Fruit fly (Drosophila melanogaster) whole organism, embryonic: ENCODE measurements around the gene Fer2LCH.

ENCODE experiments used
- Ada2b ChIP-seq: fragments of 200-800 bp; sonication (Bioruptor generic); IDR thresholded peaks from 2 replicates; pipeline ENCODE4 v1.3.6; 2022; ENCODE audit warnings: missing biosample characterization, missing genetic modification characterization
- B-H1 ChIP-seq: fragments of 200-800 bp; sonication (Bioruptor generic); IDR thresholded peaks from 3 replicates; pipeline ENCODE4 v1.3.6; 2022; ENCODE audit warnings: missing biosample characterization, missing genetic modification characterization
- Bgb ChIP-seq: fragments of 200-800 bp; sonication (Bioruptor generic); IDR thresholded peaks from 2 replicates; pipeline ENCODE4 v1.3.6; 2022; ENCODE audit warnings: missing biosample characterization, missing genetic modification characterization; ENCODE audit not compliant: partially characterized antibody
- C15 ChIP-seq: fragments of 200-800 bp; sonication (Bioruptor generic); IDR thresholded peaks from 3 replicates; pipeline ENCODE4 v1.3.6; 2022; ENCODE audit warnings: missing biosample characterization, missing genetic modification characterization
- CG10431 ChIP-seq: fragments of 200-800 bp; sonication (Bioruptor generic); optimal IDR thresholded peaks from 3 replicates; lab custom pipeline; 2018; ENCODE audit warnings: missing biosample characterization, mild to moderate bottlenecking, missing genetic modification characterization
- CG10959 ChIP-seq: fragments of 200-800 bp; sonication (Bioruptor generic); IDR thresholded peaks from 2 replicates; pipeline ENCODE4 v1.3.6; 2022; ENCODE audit warnings: missing biosample characterization, missing genetic modification characterization
- CG11560 ChIP-seq: fragments of 200-800 bp; sonication (Bioruptor generic); IDR thresholded peaks from 3 replicates; pipeline ENCODE4 v1.3.6; 2022; ENCODE audit warnings: missing biosample characterization, missing genetic modification characterization
- CG12104 ChIP-seq: fragments of 200-800 bp; sonication (Bioruptor generic); optimal IDR thresholded peaks from 3 replicates; lab custom pipeline; 2016; ENCODE audit warnings: missing biosample characterization, missing genetic modification characterization
- CG12155 ChIP-seq: fragments of 200-800 bp; sonication (Bioruptor generic); optimal IDR thresholded peaks from 3 replicates; lab custom pipeline; 2016; ENCODE audit warnings: missing biosample characterization, missing genetic modification characterization
- CG13424 ChIP-seq: fragments of 200-800 bp; sonication (Bioruptor generic); optimal IDR thresholded peaks from 2 replicates; lab custom pipeline; 2019; ENCODE audit warnings: missing biosample characterization, mild to moderate bottlenecking, missing genetic modification characterization, moderate library complexity
- CG17829 ChIP-seq: fragments of 200-800 bp; optimal IDR thresholded peaks from 2 replicates; lab custom pipeline; 2019; ENCODE audit warnings: missing biosample characterization, mild to moderate bottlenecking, missing genetic modification characterization, moderate library complexity
- CG30431 ChIP-seq: fragments of 200-800 bp; sonication (Bioruptor generic); optimal IDR thresholded peaks from 2 replicates; lab custom pipeline; 2017; ENCODE audit warnings: missing biosample characterization, missing genetic modification characterization
- CG33557 ChIP-seq: fragments of 200-800 bp; sonication (Bioruptor generic); optimal IDR thresholded peaks from 2 replicates; lab custom pipeline; 2019; ENCODE audit warnings: missing biosample characterization, mild to moderate bottlenecking, missing genetic modification characterization, moderate library complexity
- CG3995 ChIP-seq: fragments of 200-800 bp; sonication (Bioruptor generic); optimal IDR thresholded peaks from 3 replicates; lab custom pipeline; 2016; ENCODE audit warnings: missing biosample characterization, missing genetic modification characterization
- CG4360 ChIP-seq: fragments of 200-800 bp; sonication (Bioruptor generic); IDR thresholded peaks from 2 replicates; pipeline ENCODE4 v1.3.6; 2022; ENCODE audit warnings: missing biosample characterization, missing genetic modification characterization
- CG4820 ChIP-seq: fragments of 200-800 bp; sonication (Bioruptor generic); optimal IDR thresholded peaks from 3 replicates; lab custom pipeline; 2016; ENCODE audit warnings: missing biosample characterization, missing genetic modification characterization
- CG7357 ChIP-seq: fragments of 200-800 bp; sonication (Bioruptor generic); IDR thresholded peaks from 3 replicates; pipeline ENCODE4 v1.3.6; 2022; ENCODE audit warnings: missing biosample characterization, missing genetic modification characterization
- CG7372 ChIP-seq: fragments of 200-800 bp; sonication (Bioruptor generic); IDR thresholded peaks from 2 replicates; pipeline ENCODE4 v1.3.6; 2022; ENCODE audit warnings: missing biosample characterization, missing genetic modification characterization
- CG8388 ChIP-seq: fragments of 200-800 bp; sonication (Bioruptor generic); optimal IDR thresholded peaks from 2 replicates; lab custom pipeline; 2019; ENCODE audit warnings: missing biosample characterization, mild to moderate bottlenecking, missing genetic modification characterization, moderate library complexity
- Dad ChIP-seq: fragments of 200-800 bp; sonication (Bioruptor generic); optimal IDR thresholded peaks from 3 replicates; lab custom pipeline; 2016; ENCODE audit warnings: missing biosample characterization, missing genetic modification characterization
- Fer1 ChIP-seq: fragments of 200-800 bp; sonication (Bioruptor generic); optimal IDR thresholded peaks from 2 replicates; lab custom pipeline; 2017; ENCODE audit warnings: missing biosample characterization, mild to moderate bottlenecking, missing genetic modification characterization
- Fer3 ChIP-seq: fragments of 200-800 bp; sonication (Bioruptor generic); optimal IDR thresholded peaks from 2 replicates; lab custom pipeline; 2018; ENCODE audit warnings: missing biosample characterization, mild to moderate bottlenecking, missing genetic modification characterization, moderate library complexity
- H15 ChIP-seq: fragments of 200-800 bp; sonication (Bioruptor generic); IDR thresholded peaks from 3 replicates; pipeline ENCODE4 v1.3.6; 2022; ENCODE audit warnings: missing biosample characterization, missing genetic modification characterization
- Hr39 ChIP-seq: fragments of >200 bp; optimal IDR thresholded peaks from 2 replicates; lab custom pipeline; 2017
- Lpt ChIP-seq: fragments of >200 bp; optimal IDR thresholded peaks from 2 replicates; lab custom pipeline; 2018; ENCODE audit warnings: missing biosample characterization, missing genetic modification characterization
- Mes4 ChIP-seq: fragments of 200-800 bp; sonication (Bioruptor generic); optimal IDR thresholded peaks from 2 replicates; lab custom pipeline; 2016; ENCODE audit warnings: missing biosample characterization, missing genetic modification characterization
- Ravus ChIP-seq: fragments of 200-800 bp; sonication (Bioruptor generic); IDR thresholded peaks from 2 replicates; pipeline ENCODE4 v1.3.6; 2022; ENCODE audit warnings: missing biosample characterization, missing genetic modification characterization
- Side ChIP-seq: fragments of 200-800 bp; sonication (Bioruptor generic); optimal IDR thresholded peaks from 2 replicates; lab custom pipeline; 2016; ENCODE audit warnings: missing biosample characterization, missing genetic modification characterization
- YL-1 ChIP-seq: fragments of 200-800 bp; sonication (Bioruptor generic); optimal IDR thresholded peaks from 3 replicates; lab custom pipeline; 2017; ENCODE audit warnings: missing biosample characterization, mild to moderate bottlenecking, missing genetic modification characterization
- bbx ChIP-seq: fragments of 200-800 bp; sonication (Bioruptor generic); IDR thresholded peaks from 2 replicates; pipeline ENCODE4 v1.3.6; 2022; ENCODE audit warnings: missing biosample characterization, missing genetic modification characterization; ENCODE audit not compliant: partially characterized antibody
- bcd ChIP-seq: fragments of 200-800 bp; sonication (Bioruptor generic); optimal IDR thresholded peaks from 2 replicates; lab custom pipeline; 2017; ENCODE audit warnings: missing biosample characterization, mild to moderate bottlenecking, missing genetic modification characterization
- bigmax ChIP-seq: fragments of 200-800 bp; sonication (Bioruptor generic); optimal IDR thresholded peaks from 2 replicates; lab custom pipeline; 2018; ENCODE audit warnings: missing biosample characterization, mild to moderate bottlenecking, missing genetic modification characterization
- cg ChIP-seq: fragments of 200-800 bp; sonication (Bioruptor generic); optimal IDR thresholded peaks from 3 replicates; lab custom pipeline; 2019; ENCODE audit warnings: missing biosample characterization, mild to moderate bottlenecking, missing genetic modification characterization, moderate library complexity
- chinmo ChIP-seq: fragments of 200-800 bp; sonication (Bioruptor generic); IDR thresholded peaks from 4 replicates; pipeline ENCODE4 v1.3.6; 2022; ENCODE audit warnings: missing biosample characterization, missing genetic modification characterization; ENCODE audit not compliant: partially characterized antibody
- cwo ChIP-seq: fragments of 200-800 bp; sonication (Bioruptor generic); optimal IDR thresholded peaks from 3 replicates; lab custom pipeline; 2017; ENCODE audit warnings: missing biosample characterization, missing genetic modification characterization, mild to moderate bottlenecking, moderate library complexity, missing genetic modification reagents
- dan ChIP-seq: fragments of 200-800 bp; sonication (Bioruptor generic); IDR thresholded peaks from 2 replicates; pipeline ENCODE4 v1.3.6; 2022; ENCODE audit warnings: missing biosample characterization, missing genetic modification characterization
- esg ChIP-seq: fragments of 200-800 bp; sonication (Bioruptor generic); conservative IDR thresholded peaks from 2 replicates; pipeline ENCODE4 v1.3.6; 2022; ENCODE audit warnings: missing biosample characterization, missing genetic modification characterization
- fd102C ChIP-seq: fragments of 200-800 bp; sonication (Bioruptor generic); optimal IDR thresholded peaks from 2 replicates; lab custom pipeline; 2018; ENCODE audit warnings: missing biosample characterization, mild to moderate bottlenecking, missing genetic modification characterization, moderate library complexity
- gt ChIP-seq: fragments of 200-800 bp; sonication (Bioruptor generic); IDR thresholded peaks from 2 replicates; pipeline ENCODE4 v1.3.6; 2022; ENCODE audit warnings: missing biosample characterization, missing genetic modification characterization
- lbe ChIP-seq: fragments of 200-800 bp; sonication (Bioruptor generic); optimal IDR thresholded peaks from 2 replicates; lab custom pipeline; 2016; ENCODE audit warnings: missing biosample characterization, mild to moderate bottlenecking, missing genetic modification characterization
- lmd ChIP-seq: fragments of 200-800 bp; sonication (Bioruptor generic); IDR thresholded peaks from 2 replicates; pipeline ENCODE4 v1.3.6; 2022; ENCODE audit warnings: missing biosample characterization, missing genetic modification characterization
- lola ChIP-seq, 3 experiments: fragments of >200 bp in 2 of 3; fragments of 200-800 bp in 1 of 3; sonication (Bioruptor generic) in 1 of 3; optimal IDR thresholded peaks; 2 replicates each; lab custom pipeline; 2017 to 2019; ENCODE audit warnings: missing biosample characterization in 3 of 3, missing genetic modification characterization in 3 of 3, mild to moderate bottlenecking in 1 of 3, moderate library complexity in 1 of 3
- mirr ChIP-seq: fragments of 200-800 bp; sonication (Bioruptor generic); optimal IDR thresholded peaks from 3 replicates; lab custom pipeline; 2018; ENCODE audit warnings: missing biosample characterization, mild to moderate bottlenecking, missing genetic modification characterization
- pb ChIP-seq: fragments of 200-800 bp; sonication (Bioruptor generic); optimal IDR thresholded peaks from 3 replicates; lab custom pipeline; 2016; ENCODE audit warnings: missing biosample characterization, missing genetic modification characterization
- pzg ChIP-seq: fragments of 200-800 bp; sonication (Bioruptor generic); optimal IDR thresholded peaks from 3 replicates; lab custom pipeline; 2018; ENCODE audit warnings: missing biosample characterization, mild to moderate bottlenecking, missing genetic modification characterization, moderate library complexity
- sisA ChIP-seq: fragments of 200-800 bp; sonication (Bioruptor generic); IDR thresholded peaks from 2 replicates; pipeline ENCODE4 v1.3.6; 2022; ENCODE audit warnings: missing biosample characterization, missing genetic modification characterization
- stc ChIP-seq: fragments of 200-800 bp; sonication (Bioruptor generic); IDR thresholded peaks from 2 replicates; pipeline ENCODE4 v1.3.6; 2022; ENCODE audit warnings: missing biosample characterization, missing genetic modification characterization
- stwl ChIP-seq: fragments of 200-800 bp; sonication (Bioruptor generic); optimal IDR thresholded peaks from 3 replicates; lab custom pipeline; 2018; ENCODE audit warnings: missing biosample characterization, mild to moderate bottlenecking, missing genetic modification characterization, moderate library complexity
- tgo ChIP-seq: fragments of 200-800 bp; sonication (Bioruptor generic); IDR thresholded peaks from 3 replicates; pipeline ENCODE4 v1.3.6; 2022; ENCODE audit warnings: missing biosample characterization, missing genetic modification characterization
- wdn ChIP-seq: fragments of 200-800 bp; sonication (Bioruptor generic); IDR thresholded peaks from 2 replicates; pipeline ENCODE4 v1.3.6; 2022; ENCODE audit warnings: missing biosample characterization, missing genetic modification characterization
- zen2 ChIP-seq: fragments of 200-800 bp; sonication (Bioruptor generic); IDR thresholded peaks from 3 replicates; pipeline ENCODE4 v1.3.6; 2022; ENCODE audit warnings: missing biosample characterization, missing genetic modification characterization; ENCODE audit not compliant: partially characterized antibody

Gene Fer2LCH

dm6 chr3R:30387515-30388178 is at the start of gene Fer2LCH, which contains the start of gene Fer1HCH:
Gene Fer2LCH (plus strand): TSS chr3R:30387804.
Gene Fer1HCH (minus strand): TSS chr3R:30388178.
- TF ChIP-seq Fer1 (GFP tag; lab: Kevin White, UChicago) (no peak), lbe (GFP tag; lab: Kevin White, UChicago) (no peak), Dad (no peak), lola (GFP tag; optimal IDR thresholded peaks at IDR 0.05; lab: Kevin White, UChicago) (peak in 1 of 3 experiments; percentile 70), fd102C (GFP tag; lab: Kevin White, UChicago) (no peak), mirr (no peak), tgo (GFP tag; lab: Robert Waterston, UW) (no peak), Lpt (GFP tag; lab: Kevin White, UChicago) (no peak), H15 (no peak), dan (GFP tag; lab: Robert Waterston, UW) (no peak), Hr39 (lab: Kevin White, UChicago) (no peak), chinmo (GFP tag; lab: Robert Waterston, UW) (peak; percentile 90; the same call in 3 of the 4 replicates), pb (no peak), CG12155 (no peak), esg (GFP tag; lab: Robert Waterston, UW) (no peak), CG17829 (tag; lab: Kevin White, UChicago) (no peak), bbx (GFP tag; lab: Robert Waterston, UW) (0 out of 2 replicates have a peak, but pooled peaks have one; percentile 45), bigmax (GFP tag; lab: Kevin White, UChicago) (no peak), CG30431 (GFP tag; lab: Kevin White, UChicago) (no peak), Fer3 (tag; lab: Kevin White, UChicago) (no peak), CG4360 (no peak; the same call in 1 of the 2 replicates), Ada2b (GFP tag; lab: Robert Waterston, UW) (no peak), CG12104 (GFP tag; lab: Kevin White, UChicago) (no peak), Bgb (GFP tag; lab: Robert Waterston, UW) (peak; percentile 48; the same call in 1 of the 2 replicates), B-H1 (GFP tag; lab: Robert Waterston, UW) (no peak), sisA (no peak), bcd (no peak), CG33557 (GFP tag; lab: Kevin White, UChicago) (no peak), CG3995 (GFP tag; lab: Kevin White, UChicago) (no peak), cwo (GFP tag; lab: Kevin White, UChicago) (no peak), lmd (GFP tag; lab: Robert Waterston, UW) (no peak), CG7357 (GFP tag; lab: Robert Waterston, UW) (no peak), zen2 (peak; percentile 27; the same call in 1 of the 3 replicates), Side (no peak), CG10959 (GFP tag; lab: Robert Waterston, UW) (no peak), C15 (no peak), cg (GFP tag; lab: Kevin White, UChicago) (peak; percentile 84), stc (GFP tag; lab: Robert Waterston, UW) (no peak), Ravus (GFP tag; lab: Robert Waterston, UW) (no peak), CG10431 (GFP tag; lab: Kevin White, UChicago) (no peak), pzg (GFP tag; lab: Kevin White, UChicago) (no peak), gt (GFP tag; lab: Robert Waterston, UW) (no peak), CG13424 (no peak), CG4820 (GFP tag; lab: Kevin White, UChicago) (no peak), wdn (GFP tag; lab: Robert Waterston, UW) (no peak), YL-1 (GFP tag; lab: Kevin White, UChicago) (no peak), CG11560 (tag; lab: Robert Waterston, UW) (no peak), CG8388 (no peak), CG7372 (GFP tag; lab: Robert Waterston, UW) (no peak), stwl (no peak), Mes4 (GFP tag; lab: Kevin White, UChicago) (no peak)
